Fruit fly (Drosophila melanogaster) whole organism, wandering third instar larva: Measurements from ENCODE around the gene Pat1.

Experiments used
- Abd-B ChIP-seq: fragments of >200 bp; optimal IDR thresholded peaks from 2 replicates; lab custom pipeline; 2017; ENCODE audit warnings: missing biosample characterization, missing genetic modification characterization
- Hr78 ChIP-seq: fragments of >200 bp; optimal IDR thresholded peaks from 2 replicates; lab custom pipeline; 2017; ENCODE audit warnings: missing biosample characterization, missing genetic modification characterization
- Myc ChIP-seq: fragments of >200 bp; optimal IDR thresholded peaks from 2 replicates; lab custom pipeline; 2017
- ey ChIP-seq: fragments of 200-800 bp; sonication (Bioruptor generic); optimal IDR thresholded peaks from 2 replicates; lab custom pipeline; 2016; ENCODE audit warnings: missing biosample characterization, missing genetic modification characterization

dm6 chrX:6543569-6544173 is 46.9 kb upstream of the Pat1 start:
- TF ChIP-seq ey: no peak
- TF ChIP-seq Hr78 (GFP tag; lab: Kevin White, UChicago): no peak
- no peak for TF ChIP-seq Myc (lab: Kevin White, UChicago)
- TF ChIP-seq Abd-B (GFP tag; lab: Kevin White, UChicago): no peak
